In genomic region chrX:6225472-6226049, dm6 we compare ENCODE assay signal across 1 fruit fly cellular context.
TF ChIP-seq lines count a peak whose summit lies in the region.

TSS of gene dtn (plus strand) at chrX:6225647.

TF ChIP-seq in whole organism, embryonic, 481 proteins besides CTCF, POLR2A, EP300 and RAD21 (continued from another document):
- TF ChIP-seq nerfin-1 (tag; optimal IDR thresholded peaks at IDR 0.05; lab: Kevin White, UChicago) (peak; percentile 73), chn (GFP tag; optimal IDR thresholded peaks at IDR 0.05; lab: Kevin White, UChicago) (no peak), CG43689 (GFP tag; IDR thresholded peaks at IDR 0.05; lab: Robert Waterston, UW) (no peak), CG10654 (GFP tag; optimal IDR thresholded peaks at IDR 0.05; lab: Kevin White, UChicago) (no peak), TFAM (GFP tag; optimal IDR thresholded peaks at IDR 0.05; lab: Kevin White, UChicago) (no peak), tll (GFP tag; optimal IDR thresholded peaks at IDR 0.05; lab: Kevin White, UChicago) (peak in 1 of 2 experiments; percentile 20), Max (GFP tag; optimal IDR thresholded peaks at IDR 0.05; lab: Kevin White, UChicago) (no peak), NC2β (GFP tag; optimal IDR thresholded peaks at IDR 0.05; lab: Kevin White, UChicago) (peak; percentile 3), Oaz (GFP tag; IDR thresholded peaks at IDR 0.05; lab: Robert Waterston, UW) (no peak), sna (GFP tag; IDR thresholded peaks at IDR 0.05; lab: Robert Waterston, UW; ENCODE audit: partially characterized antibody) (0 out of 2 replicates have a peak, but pooled peaks have one; percentile 31), ind (GFP tag; optimal IDR thresholded peaks at IDR 0.05; lab: Kevin White, UChicago) (no peak), Fer1 (GFP tag; optimal IDR thresholded peaks at IDR 0.05; lab: Kevin White, UChicago) (peak; percentile 33), Med (GFP tag; lab: Kevin White, UChicago) (peak; percentile 57), Dp (GFP tag; optimal IDR thresholded peaks at IDR 0.05; lab: Kevin White, UChicago) (peak; percentile 82), Dref (GFP tag; IDR thresholded peaks at IDR 0.05; lab: Robert Waterston, UW) (peak; percentile 37), CG10979 (tag; optimal IDR thresholded peaks at IDR 0.05; lab: Kevin White, UChicago) (peak; percentile 3), D (optimal IDR thresholded peaks at IDR 0.05; lab: Kevin White, UChicago) (peak; percentile 57), D (GFP tag; optimal IDR thresholded peaks at IDR 0.05; lab: Kevin White, UChicago) (no peak), pzg (GFP tag; optimal IDR thresholded peaks at IDR 0.05; lab: Kevin White, UChicago) (peak; percentile 72), CG13287 (GFP tag; IDR thresholded peaks at IDR 0.05; lab: Robert Waterston, UW; ENCODE audit: partially characterized antibody) (0 out of 2 replicates have a peak, but pooled peaks have one; percentile 44), Aef1 (GFP tag; IDR thresholded peaks at IDR 0.05; lab: Robert Waterston, UW) (no peak), sens (GFP tag; lab: Kevin White, UChicago) (no peak), nom (GFP tag; optimal IDR thresholded peaks at IDR 0.05; lab: Kevin White, UChicago) (no peak), CG15073 (GFP tag; optimal IDR thresholded peaks at IDR 0.05; lab: Kevin White, UChicago) (no peak), sob (GFP tag; IDR thresholded peaks at IDR 0.05; lab: Robert Waterston, UW) (0 out of 2 replicates have a peak, but pooled peaks have one; percentile 24), Rx (GFP tag; IDR thresholded peaks at IDR 0.05; lab: Robert Waterston, UW) (no peak), Blimp-1 (GFP tag; optimal IDR thresholded peaks at IDR 0.05; lab: Kevin White, UChicago) (no peak), CG8478 (optimal IDR thresholded peaks at IDR 0.05; lab: Kevin White, UChicago) (peak; percentile 92), Bteb2 (GFP tag; optimal IDR thresholded peaks at IDR 0.05; lab: Kevin White, UChicago) (no peak), CG3847 (GFP tag; IDR thresholded peaks at IDR 0.05; lab: Robert Waterston, UW) (peak; percentile 33; the same call in 1 of the 2 replicates), onecut (GFP tag; IDR thresholded peaks at IDR 0.05; lab: Robert Waterston, UW) (peak; percentile 94), CG10147 (GFP tag; optimal IDR thresholded peaks at IDR 0.05; lab: Kevin White, UChicago) (peak; percentile 5), insv (GFP tag; optimal IDR thresholded peaks at IDR 0.05; lab: Kevin White, UChicago) (peak; percentile 79 to 95), slou (GFP tag; optimal IDR thresholded peaks at IDR 0.05; lab: Kevin White, UChicago) (no peak), chif (GFP tag; optimal IDR thresholded peaks at IDR 0.05; lab: Kevin White, UChicago) (no peak), Vsx1 (GFP tag; optimal IDR thresholded peaks at IDR 0.05; lab: Kevin White, UChicago) (no peak), CG10462 (GFP tag; optimal IDR thresholded peaks at IDR 0.05; lab: Kevin White, UChicago) (no peak), ttk (GFP tag; IDR thresholded peaks at IDR 0.05; lab: Robert Waterston, UW) (no peak), MESR4 (GFP tag; optimal IDR thresholded peaks at IDR 0.05; lab: Kevin White, UChicago) (peak; percentile 95), stwl (tag; optimal IDR thresholded peaks at IDR 0.05; lab: Kevin White, UChicago) (peak; percentile 18), bsh (GFP tag; optimal IDR thresholded peaks at IDR 0.05; lab: Kevin White, UChicago) (no peak), CG4617 (GFP tag; optimal IDR thresholded peaks at IDR 0.05; lab: Kevin White, UChicago; ENCODE audit: borderline replicate concordance) (peak; percentile 78), CG5245 (GFP tag; optimal IDR thresholded peaks at IDR 0.05; lab: Kevin White, UChicago) (no peak), cas (GFP tag; IDR thresholded peaks at IDR 0.05; lab: Robert Waterston, UW) (no peak), CG17829 (tag; optimal IDR thresholded peaks at IDR 0.05; lab: Kevin White, UChicago) (peak; percentile 15), Myb (GFP tag; optimal IDR thresholded peaks at IDR 0.05; lab: Kevin White, UChicago) (peak; percentile 42), Stat92E (GFP tag; optimal IDR thresholded peaks at IDR 0.05; lab: Kevin White, UChicago) (no peak), Ada2b (GFP tag; IDR thresholded peaks at IDR 0.05; lab: Robert Waterston, UW) (no peak), CG34376 (GFP tag; optimal IDR thresholded peaks at IDR 0.05; lab: Kevin White, UChicago) (peak; percentile 3), ewg (GFP tag; optimal IDR thresholded peaks at IDR 0.05; lab: Kevin White, UChicago) (peak; percentile 61), Sin3A (optimal IDR thresholded peaks at IDR 0.05; lab: Kevin White, UChicago) (peak; percentile 50), fd3F (GFP tag; optimal IDR thresholded peaks at IDR 0.05; lab: Kevin White, UChicago) (no peak), fd102C (GFP tag; optimal IDR thresholded peaks at IDR 0.05; lab: Kevin White, UChicago) (no peak), gfzf (GFP tag; optimal IDR thresholded peaks at IDR 0.05; lab: Kevin White, UChicago) (peak; percentile 85), CG15514 (GFP tag; optimal IDR thresholded peaks at IDR 0.05; lab: Kevin White, UChicago) (peak; percentile 30), E2f2 (GFP tag; IDR thresholded peaks at IDR 0.05; lab: Robert Waterston, UW) (peak; percentile 84), CG12744 (GFP tag; optimal IDR thresholded peaks at IDR 0.05; lab: Kevin White, UChicago) (no peak), CkIIα-i1 (GFP tag; IDR thresholded peaks at IDR 0.05; lab: Robert Waterston, UW) (no peak), gsb-n (tag; optimal IDR thresholded peaks at IDR 0.05; lab: Kevin White, UChicago) (no peak), CG31388 (GFP tag; optimal IDR thresholded peaks at IDR 0.05; lab: Kevin White, UChicago) (no peak), Six4 (GFP tag; optimal IDR thresholded peaks at IDR 0.05; lab: Kevin White, UChicago) (no peak), ERR (GFP tag; optimal IDR thresholded peaks at IDR 0.05; lab: Kevin White, UChicago) (no peak), cg (GFP tag; optimal IDR thresholded peaks at IDR 0.05; lab: Kevin White, UChicago) (peak; percentile 97), cad (GFP tag; optimal IDR thresholded peaks at IDR 0.05; lab: Kevin White, UChicago) (no peak), ac (GFP tag; optimal IDR thresholded peaks at IDR 0.05; lab: Kevin White, UChicago) (no peak), CG15479 (GFP tag; optimal IDR thresholded peaks at IDR 0.05; lab: Kevin White, UChicago) (no peak), dmrt11E (tag; optimal IDR thresholded peaks at IDR 0.05; lab: Kevin White, UChicago) (no peak), CG34422 (GFP tag; IDR thresholded peaks at IDR 0.05; lab: Robert Waterston, UW) (0 out of 3 replicates have a peak, but pooled peaks have one; percentile 27), unc-4 (GFP tag; IDR thresholded peaks at IDR 0.05; lab: Robert Waterston, UW; ENCODE audit: partially characterized antibody) (0 out of 2 replicates have a peak, but pooled peaks have one; percentile 28), sd (tag; optimal IDR thresholded peaks at IDR 0.05; lab: Kevin White, UChicago) (peak; percentile 95), sr (GFP tag; IDR thresholded peaks at IDR 0.05; lab: Robert Waterston, UW) (0 out of 3 replicates have a peak, but pooled peaks have one; percentile 8), CG14710 (tag; optimal IDR thresholded peaks at IDR 0.05; lab: Kevin White, UChicago) (peak; percentile 99), CG17186 (GFP tag; optimal IDR thresholded peaks at IDR 0.05; lab: Kevin White, UChicago) (no peak), Neu2 (GFP tag; optimal IDR thresholded peaks at IDR 0.05; lab: Kevin White, UChicago; ENCODE audit: borderline replicate concordance) (peak; percentile 16), Opbp (GFP tag; IDR thresholded peaks at IDR 0.05; lab: Robert Waterston, UW; ENCODE audit: partially characterized antibody) (0 out of 3 replicates have a peak, but pooled peaks have one; percentile 13), danr (GFP tag; IDR thresholded peaks at IDR 0.05; lab: Robert Waterston, UW) (no peak), CG9797 (GFP tag; optimal IDR thresholded peaks at IDR 0.05; lab: Kevin White, UChicago) (peak; percentile 59), phol (tag; optimal IDR thresholded peaks at IDR 0.05; lab: Kevin White, UChicago) (no peak)
